Worm (Caenorhabditis elegans) whole organism, midembryonic: ENCODE results near the gene tomm-20.

Experiments used
- flt-1 ChIP-seq: fragments of 200-800 bp; sonication (Bioruptor generic); IDR thresholded peaks from 2 replicates; pipeline ENCODE4 v1.3.6; 2022; ENCODE audit warnings: missing genetic modification characterization, missing compliant biosample characterization
- ref-1 ChIP-seq: fragments of 200-800 bp; sonication (Bioruptor generic); conservative IDR thresholded peaks from 2 replicates; pipeline ENCODE4 v1.3.6; 2022; ENCODE audit warnings: missing genetic modification reagents, missing genetic modification characterization, missing compliant biosample characterization
- tab-1 ChIP-seq: fragments of 200-800 bp; sonication (Bioruptor generic); IDR thresholded peaks from 2 replicates; pipeline ENCODE4 v1.3.6; 2022; ENCODE audit warnings: missing genetic modification characterization, missing compliant biosample characterization
- ztf-23 ChIP-seq: fragments of 200-800 bp; sonication (Bioruptor generic); IDR thresholded peaks from 2 replicates; pipeline ENCODE4 v1.3.6; 2022; ENCODE audit warnings: missing genetic modification reagents, missing genetic modification characterization, missing compliant biosample characterization
- ztf-29 ChIP-seq: fragments of 200-800 bp; sonication (Bioruptor generic); IDR thresholded peaks from 2 replicates; pipeline ENCODE4 v1.3.6; 2022; ENCODE audit warnings: missing genetic modification reagents, missing genetic modification characterization, missing compliant biosample characterization

DNA sequence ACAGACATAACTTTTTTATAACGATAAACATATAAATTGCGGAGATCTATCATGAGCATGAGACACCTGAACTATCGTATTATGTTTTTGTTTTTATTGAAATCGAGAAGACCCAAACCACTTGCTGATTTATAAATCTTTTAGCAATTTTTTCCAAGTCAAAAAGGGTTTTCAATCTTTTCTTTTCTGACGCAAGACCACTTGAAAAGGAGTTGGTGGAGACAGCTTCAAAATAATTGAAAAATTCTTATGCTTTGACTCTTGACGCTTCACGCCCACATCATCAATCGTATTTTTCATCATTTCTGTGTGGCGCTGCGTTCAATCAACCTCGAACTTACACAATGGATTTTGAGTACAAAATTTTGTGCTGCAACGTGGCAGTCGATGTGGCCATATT, 28.1 kb upstream of the tomm-20 start, which contains the start of gene F23H12.7:
- TF ChIP-seq ref-1 (GFP tag; lab: Robert Waterston, UW) (no peak), tab-1 (no peak), ztf-29 (GFP tag; lab: Robert Waterston, UW) (no peak), flt-1 (GFP tag; lab: Robert Waterston, UW) (no peak), ztf-23 (GFP tag; lab: Robert Waterston, UW) (no peak)
